Worm (Caenorhabditis elegans) whole organism, L3 larva: ENCODE data around the gene C05C10.5.

Experiments used
- ama-1 ChIP-seq: fragments of 150-350 bp; optimal IDR thresholded peaks from 2 replicates; lab custom pipeline; 2018
- ceh-82 ChIP-seq: fragments of 150-350 bp; optimal IDR thresholded peaks from 2 replicates; lab custom pipeline; 2014; ENCODE audit warnings: missing biosample characterization, missing genetic modification characterization
- ceh-9 ChIP-seq: sonication (generic microtip); optimal IDR thresholded peaks from 2 replicates; lab custom pipeline; 2018; ENCODE audit warnings: missing biosample characterization, missing genetic modification characterization
- egl-27 ChIP-seq: sonication (generic microtip); optimal IDR thresholded peaks from 4 replicates; lab custom pipeline; 2017; ENCODE audit warnings: missing biosample characterization, missing genetic modification reagents, missing genetic modification characterization
- fkh-10 ChIP-seq: sonication (generic microtip); optimal IDR thresholded peaks from 2 replicates; lab custom pipeline; 2017; ENCODE audit warnings: missing biosample characterization, missing genetic modification reagents, missing genetic modification characterization
- mdl-1 ChIP-seq: fragments of 150-350 bp; optimal IDR thresholded peaks from 2 replicates; lab custom pipeline; 2014; ENCODE audit warnings: missing biosample characterization, missing genetic modification characterization
- nhr-12 ChIP-seq: fragments of 150-350 bp; optimal IDR thresholded peaks from 2 replicates; lab custom pipeline; 2014; ENCODE audit warnings: missing biosample characterization, missing genetic modification characterization
- nhr-25 ChIP-seq: sonication (generic microtip); optimal IDR thresholded peaks from 2 replicates; lab custom pipeline; 2017; ENCODE audit warnings: missing biosample characterization, missing genetic modification characterization
- nhr-67 ChIP-seq: fragments of 150-350 bp; optimal IDR thresholded peaks from 2 replicates; lab custom pipeline; 2014; ENCODE audit warnings: missing biosample characterization, missing genetic modification characterization
- nhr-77 ChIP-seq: fragments of 150-350 bp; optimal IDR thresholded peaks from 2 replicates; lab custom pipeline; 2014; ENCODE audit warnings: missing biosample characterization, missing genetic modification characterization
- snpc-4 ChIP-seq: fragments of 150-350 bp; optimal IDR thresholded peaks from 2 replicates; lab custom pipeline; 2014; ENCODE audit warnings: missing biosample characterization, missing genetic modification characterization
- unc-39 ChIP-seq: sonication (generic microtip); optimal IDR thresholded peaks from 4 replicates; lab custom pipeline; 2017; ENCODE audit warnings: missing biosample characterization, missing genetic modification characterization
- unc-62 ChIP-seq: fragments of 150-350 bp; sonication (generic microtip); optimal IDR thresholded peaks from 4 replicates; lab custom pipeline; 2014; ENCODE audit warnings: missing biosample characterization, missing genetic modification reagents, missing genetic modification characterization
- ztf-11 ChIP-seq: fragments of 150-350 bp; optimal IDR thresholded peaks from 2 replicates; lab custom pipeline; 2014; ENCODE audit warnings: missing biosample characterization, missing genetic modification characterization

DNA sequence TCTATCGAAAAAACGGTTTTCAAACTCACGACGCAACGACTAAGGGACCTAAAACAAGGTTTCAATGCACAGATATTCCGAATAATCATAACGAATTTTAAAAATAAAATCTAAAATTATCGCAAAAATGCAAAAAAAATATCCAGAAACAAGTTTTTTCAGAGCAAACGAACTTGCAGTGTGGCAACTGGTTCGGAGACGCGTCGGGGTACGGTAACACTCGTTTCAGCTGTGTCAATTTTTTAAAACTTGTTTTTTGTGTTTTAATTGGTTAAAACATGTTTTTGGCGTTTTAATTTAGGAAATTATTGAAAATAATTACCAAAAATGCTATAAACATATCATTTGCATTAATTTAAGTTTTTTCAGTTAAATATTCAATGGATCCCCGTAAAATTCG is 46.4 kb upstream of the C05C10.5 start, which contains the start of gene C08H9.16:
- TF ChIP-seq ama-1 (lab: Kevin White, UChicago) (no peak), nhr-77 (tag; lab: Kevin White, UChicago) (peak; percentile 17), ceh-82 (tag; lab: Kevin White, UChicago) (no peak), nhr-67 (tag; lab: Kevin White, UChicago) (no peak), unc-39 (tag; lab: Kevin White, UChicago) (no peak), ceh-9 (tag; lab: Kevin White, UChicago) (no peak), egl-27 (tag; lab: Kevin White, UChicago) (no peak), mdl-1 (tag; lab: Kevin White, UChicago) (no peak), nhr-12 (tag; lab: Kevin White, UChicago) (no peak), ztf-11 (tag; lab: Kevin White, UChicago) (no peak), fkh-10 (GFP tag; lab: Kevin White, UChicago) (no peak), snpc-4 (tag; lab: Kevin White, UChicago) (peak; percentile 69), unc-62 (GFP tag; lab: Kevin White, UChicago) (no peak), nhr-25 (tag; lab: Kevin White, UChicago) (peak; percentile 26)
